Worm (Caenorhabditis elegans): Measurements from ENCODE around the gene chil-19.

DNA sequence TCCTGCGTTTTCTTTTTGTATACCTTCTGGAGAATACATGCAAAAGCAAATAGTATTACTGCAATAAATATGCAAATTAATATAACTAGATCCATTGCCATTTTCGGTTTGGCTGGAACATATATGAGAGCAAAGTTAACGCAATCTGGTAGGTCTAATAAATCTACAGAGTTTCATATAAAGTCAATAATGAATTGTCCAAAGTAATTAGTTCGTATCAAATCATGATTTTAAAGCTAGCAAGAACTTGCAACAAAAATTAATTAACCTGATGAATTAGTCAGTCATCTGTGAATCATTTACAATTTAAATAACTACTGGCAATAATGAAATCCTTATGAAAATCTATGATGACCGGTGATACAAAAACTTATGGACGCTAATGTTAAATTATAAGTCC is 8.8 kb downstream of the chil-19 start, which contains the start of gene R09D1.13:
- TF ChIP-seq ztf-29 (GFP tag; IDR thresholded peaks at IDR 0.05), result no peak
- no peak for TF ChIP-seq flt-1 (GFP tag; IDR thresholded peaks at IDR 0.05)
- no peak for TF ChIP-seq ref-1 (GFP tag; conservative IDR thresholded peaks at IDR 0.05)
- no peak for TF ChIP-seq T22C8.4 (GFP tag; IDR thresholded peaks at IDR 0.05)
- no peak for TF ChIP-seq tab-1 (GFP tag; IDR thresholded peaks at IDR 0.05)
- TF ChIP-seq ztf-23 (GFP tag; IDR thresholded peaks at IDR 0.05), result no peak
- TF ChIP-seq klf-2 (GFP tag; conservative IDR thresholded peaks at IDR 0.05), result no peak
- TF ChIP-seq med-1 (GFP tag; optimal IDR thresholded peaks at IDR 0.05; ENCODE audit: insufficient read depth), result no peak

Data from whole organism, midembryonic.